Fruit fly (Drosophila melanogaster): ENCODE results near the gene Crag.
A peak's percentile ranks its signal among the peaks of the same experiment; 100 is the strongest.

Crag gene

dm6 chrX:8627171-8627570 lies 35.3 kb downstream of the Crag start (continued):
- TF ChIP-seq trem (tag; optimal IDR thresholded peaks at IDR 0.05) (peak; percentile 62), CG3407 (GFP tag; optimal IDR thresholded peaks at IDR 0.05) (peak; percentile 63), CG14014 (GFP tag; IDR thresholded peaks at IDR 0.05) (no peak), luna (GFP tag; optimal IDR thresholded peaks at IDR 0.05) (no peak), tna (GFP tag; IDR thresholded peaks at IDR 0.05; ENCODE audit: partially characterized antibody) (no peak), CG6689 (GFP tag; IDR thresholded peaks at IDR 0.05) (peak; percentile 84), CG10959 (GFP tag; IDR thresholded peaks at IDR 0.05) (peak; percentile 84), fu2 (GFP tag; optimal IDR thresholded peaks at IDR 0.05) (no peak), mirr (GFP tag; optimal IDR thresholded peaks at IDR 0.05) (no peak), jing (GFP tag; optimal IDR thresholded peaks at IDR 0.05) (peak; percentile 31), disco-r (GFP tag; optimal IDR thresholded peaks at IDR 0.05) (no peak), Nf-YA (GFP tag; IDR thresholded peaks at IDR 0.05) (peak; percentile 36; the same call in 1 of the 2 replicates), CG6813 (GFP tag; optimal IDR thresholded peaks at IDR 0.05) (peak; percentile 63), CG14667 (GFP tag; IDR thresholded peaks at IDR 0.05) (peak; percentile 69), B-H2 (GFP tag; optimal IDR thresholded peaks at IDR 0.05) (no peak), az2 (GFP tag; optimal IDR thresholded peaks at IDR 0.05) (peak; percentile 58), bsh (GFP tag; optimal IDR thresholded peaks at IDR 0.05) (peak in 1 of 2 experiments; percentile 92), GATAe (GFP tag; conservative IDR thresholded peaks at IDR 0.05) (no peak), hkb (optimal IDR thresholded peaks at IDR 0.05) (no peak), hkb (GFP tag; IDR thresholded peaks at IDR 0.05) (peak; percentile 71), HmgD (GFP tag; optimal IDR thresholded peaks at IDR 0.05) (no peak), knrl (GFP tag; IDR thresholded peaks at IDR 0.05; ENCODE audit: partially characterized antibody) (no peak), vnd (GFP tag; IDR thresholded peaks at IDR 0.05; ENCODE audit: partially characterized antibody) (no peak), Spps (tag; optimal IDR thresholded peaks at IDR 0.05) (peak; percentile 76), maf-S (GFP tag; optimal IDR thresholded peaks at IDR 0.05) (peak; percentile 39), ash1 (GFP tag; optimal IDR thresholded peaks at IDR 0.05) (no peak), fd102C (GFP tag; optimal IDR thresholded peaks at IDR 0.05) (no peak), NC2β (GFP tag; optimal IDR thresholded peaks at IDR 0.05) (peak; percentile 72), CG30403 (GFP tag; optimal IDR thresholded peaks at IDR 0.05) (peak; percentile 55), kay (GFP tag; optimal IDR thresholded peaks at IDR 0.05) (peak; percentile 53), Doc2 (GFP tag; IDR thresholded peaks at IDR 0.05) (no peak), Scr (GFP tag; IDR thresholded peaks at IDR 0.05; ENCODE audit: partially characterized antibody) (no peak), Mad (GFP tag; optimal IDR thresholded peaks at IDR 0.05) (peak; percentile 56), fd64A (GFP tag; optimal IDR thresholded peaks at IDR 0.05) (peak; percentile 70), E2f1 (GFP tag; IDR thresholded peaks at IDR 0.05) (peak; percentile 70), Max (GFP tag; optimal IDR thresholded peaks at IDR 0.05) (peak; percentile 1), zen2 (GFP tag; IDR thresholded peaks at IDR 0.05; ENCODE audit: partially characterized antibody) (no peak), dati (GFP tag; IDR thresholded peaks at IDR 0.05) (peak; percentile 63), ac (GFP tag; optimal IDR thresholded peaks at IDR 0.05) (peak; percentile 18), slp2 (GFP tag; optimal IDR thresholded peaks at IDR 0.05) (peak; percentile 86), Eip74EF (GFP tag; optimal IDR thresholded peaks at IDR 0.05) (no peak), CG12155 (GFP tag; optimal IDR thresholded peaks at IDR 0.05) (no peak), CG8281 (tag; optimal IDR thresholded peaks at IDR 0.05) (peak; percentile 45), Mes4 (GFP tag; optimal IDR thresholded peaks at IDR 0.05) (peak; percentile 73), CG4617 (GFP tag; optimal IDR thresholded peaks at IDR 0.05; ENCODE audit: borderline replicate concordance) (no peak), CG3281 (GFP tag; optimal IDR thresholded peaks at IDR 0.05) (no peak), sug (tag; optimal IDR thresholded peaks at IDR 0.05) (no peak), pnt (GFP tag; optimal IDR thresholded peaks at IDR 0.05) (peak; percentile 88), CG12104 (GFP tag; optimal IDR thresholded peaks at IDR 0.05) (no peak), CG14710 (tag; optimal IDR thresholded peaks at IDR 0.05) (peak; percentile 82), CG17385 (GFP tag; optimal IDR thresholded peaks at IDR 0.05) (peak; percentile 49)

Data from whole organism, embryonic.